Worm (Caenorhabditis elegans) whole organism, late embryonic: ENCODE results near the gene smg-7.

Experiments used
- C38D4.7 ChIP-seq: fragments of 200-800 bp; sonication (Bioruptor generic); optimal IDR thresholded peaks from 2 replicates; lab custom pipeline; 2018; ENCODE audit warnings: mild to moderate bottlenecking, missing genetic modification characterization, moderate library complexity, missing compliant biosample characterization
- K02D7.2 ChIP-seq: sonication (generic microtip); optimal IDR thresholded peaks from 2 replicates; lab custom pipeline; 2017; ENCODE audit warnings: mild to moderate bottlenecking, missing genetic modification characterization, missing compliant biosample characterization
- K09A11.1 ChIP-seq: sonication (generic microtip); optimal IDR thresholded peaks from 2 replicates; lab custom pipeline; 2017; ENCODE audit warnings: antibody characterized with exemption, mild to moderate bottlenecking, missing genetic modification characterization, missing compliant biosample characterization; ENCODE audit not compliant: insufficient read depth
- ceh-18 ChIP-seq: sonication (generic microtip); optimal IDR thresholded peaks from 2 replicates; lab custom pipeline; 2016; ENCODE audit warnings: missing genetic modification characterization, missing compliant biosample characterization
- ceh-19 ChIP-seq: fragments of 200-800 bp; sonication (Bioruptor generic); optimal IDR thresholded peaks from 2 replicates; lab custom pipeline; 2018; ENCODE audit warnings: mild to moderate bottlenecking, missing genetic modification characterization, missing compliant biosample characterization
- ceh-22 ChIP-seq: sonication (generic microtip); optimal IDR thresholded peaks from 2 replicates; lab custom pipeline; 2017; ENCODE audit warnings: missing biosample characterization, missing genetic modification characterization
- ceh-24 ChIP-seq: sonication (generic microtip); optimal IDR thresholded peaks from 2 replicates; lab custom pipeline; 2016; ENCODE audit warnings: mild to moderate bottlenecking, missing genetic modification characterization, missing compliant biosample characterization
- ceh-30 ChIP-seq: fragments of 150-350 bp; optimal IDR thresholded peaks from 2 replicates; lab custom pipeline; 2014; ENCODE audit warnings: missing biosample characterization, missing genetic modification characterization
- ceh-31 ChIP-seq: sonication (generic microtip); optimal IDR thresholded peaks from 2 replicates; lab custom pipeline; 2016; ENCODE audit warnings: missing genetic modification characterization, missing compliant biosample characterization
- ceh-34 ChIP-seq: sonication (generic microtip); optimal IDR thresholded peaks from 2 replicates; lab custom pipeline; 2016; ENCODE audit warnings: mild to moderate bottlenecking, missing genetic modification characterization, missing compliant biosample characterization
- ceh-48 ChIP-seq: sonication (generic microtip); optimal IDR thresholded peaks from 2 replicates; lab custom pipeline; 2016; ENCODE audit warnings: missing genetic modification characterization, inconsistent platforms, missing compliant biosample characterization
- dmd-4 ChIP-seq: sonication (generic microtip); optimal IDR thresholded peaks from 2 replicates; lab custom pipeline; 2016; ENCODE audit warnings: borderline replicate concordance, missing genetic modification characterization, missing compliant biosample characterization
- ets-4 ChIP-seq: sonication (generic microtip); optimal IDR thresholded peaks from 2 replicates; lab custom pipeline; 2016; ENCODE audit warnings: missing genetic modification characterization, missing compliant biosample characterization
- eyg-1 ChIP-seq: sonication (generic microtip); optimal IDR thresholded peaks from 2 replicates; lab custom pipeline; 2016; ENCODE audit warnings: missing genotype, missing genetic modification characterization, missing compliant biosample characterization
- gmeb-2 ChIP-seq: sonication (generic microtip); optimal IDR thresholded peaks from 2 replicates; lab custom pipeline; 2016; ENCODE audit warnings: missing genetic modification characterization, inconsistent platforms, missing compliant biosample characterization
- hlh-13 ChIP-seq: fragments of 200-800 bp; sonication (Bioruptor generic); optimal IDR thresholded peaks from 2 replicates; lab custom pipeline; 2018; ENCODE audit warnings: mild to moderate bottlenecking, missing genetic modification characterization, missing compliant biosample characterization
- hlh-15 ChIP-seq: sonication (generic microtip); optimal IDR thresholded peaks from 2 replicates; lab custom pipeline; 2016; ENCODE audit warnings: missing genetic modification characterization, missing compliant biosample characterization
- hlh-30 ChIP-seq: sonication (generic microtip); optimal IDR thresholded peaks from 2 replicates; lab custom pipeline; 2017; ENCODE audit warnings: antibody characterized with exemption, missing genetic modification characterization, missing compliant biosample characterization; ENCODE audit not compliant: insufficient read depth
- madf-2 ChIP-seq: sonication (generic microtip); optimal IDR thresholded peaks from 2 replicates; lab custom pipeline; 2017; ENCODE audit warnings: missing genetic modification characterization, missing compliant biosample characterization
- nfya-1 ChIP-seq: sonication (generic microtip); optimal IDR thresholded peaks from 2 replicates; lab custom pipeline; 2017; ENCODE audit warnings: missing genetic modification characterization, mild to moderate bottlenecking, missing compliant biosample characterization, antibody characterized with exemption, moderate library complexity
- nhr-232 ChIP-seq: sonication (generic microtip); optimal IDR thresholded peaks from 2 replicates; lab custom pipeline; 2016; ENCODE audit warnings: missing genetic modification characterization, missing compliant biosample characterization
- npax-4 ChIP-seq: sonication (generic microtip); optimal IDR thresholded peaks from 2 replicates; lab custom pipeline; 2016; ENCODE audit warnings: missing genetic modification characterization, missing compliant biosample characterization
- pat-9 ChIP-seq: fragments of 200-800 bp; sonication (Bioruptor generic); optimal IDR thresholded peaks from 2 replicates; lab custom pipeline; 2018; ENCODE audit warnings: mild to moderate bottlenecking, missing genetic modification characterization, moderate library complexity, missing compliant biosample characterization
- pax-1 ChIP-seq: fragments of 150-350 bp; optimal IDR thresholded peaks from 2 replicates; lab custom pipeline; 2014; ENCODE audit warnings: missing biosample characterization, missing genetic modification characterization
- pha-4 ChIP-seq: fragments of 150-350 bp; optimal IDR thresholded peaks from 2 replicates; lab custom pipeline; 2018; ENCODE audit warnings: missing biosample characterization, missing genetic modification reagents, missing genetic modification characterization
- pqm-1 ChIP-seq: sonication (generic microtip); optimal IDR thresholded peaks from 2 replicates; lab custom pipeline; 2016; ENCODE audit warnings: missing genetic modification characterization, missing compliant biosample characterization
- pros-1 ChIP-seq: fragments of 150-350 bp; optimal IDR thresholded peaks from 2 replicates; lab custom pipeline; 2014; ENCODE audit warnings: missing biosample characterization, missing genetic modification reagents, missing genetic modification characterization
- ref-2 ChIP-seq: sonication (generic microtip); optimal IDR thresholded peaks from 2 replicates; lab custom pipeline; 2016; ENCODE audit warnings: missing genetic modification characterization, missing compliant biosample characterization
- sdc-2 ChIP-seq: sonication (generic microtip); optimal IDR thresholded peaks from 2 replicates; lab custom pipeline; 2016; ENCODE audit warnings: missing genotype, missing genetic modification characterization, missing compliant biosample characterization
- tbx-2 ChIP-seq: sonication (generic microtip); optimal IDR thresholded peaks from 2 replicates; lab custom pipeline; 2016; ENCODE audit warnings: missing genetic modification characterization, missing compliant biosample characterization
- tbx-7 ChIP-seq: sonication (generic microtip); optimal IDR thresholded peaks from 2 replicates; lab custom pipeline; 2016; ENCODE audit warnings: missing genotype, missing genetic modification characterization, missing compliant biosample characterization
- unc-3 ChIP-seq, 2 experiments: fragments of 200-800 bp in 1 of 2; sonication (Bioruptor generic) in 1 of 2; sonication (generic microtip) in 1 of 2; conservative IDR thresholded peaks in 1 of 2; optimal IDR thresholded peaks in 1 of 2; 2 replicates each; pipeline versions ENCODE4 v1.3.6 to Lab custom; 2016 to 2022; ENCODE audit warnings: missing compliant biosample characterization in 2 of 2, missing genetic modification characterization in 2 of 2, missing genetic modification reagents in 1 of 2
- unc-42 ChIP-seq: sonication (generic microtip); optimal IDR thresholded peaks from 2 replicates; lab custom pipeline; 2016; ENCODE audit warnings: missing genotype, missing genetic modification characterization, missing compliant biosample characterization

smg-7 gene

ce11 chrIV:6785151-6785550 is 42.9 kb upstream of the smg-7 start, which contains the start of gene dyci-1:
dyci-1 (minus strand) TSS chrIV:6785272.
- peak; percentile 1 for TF ChIP-seq ceh-31 (tag; lab: Kevin White, UChicago)
- TF ChIP-seq ceh-19: no peak
- TF ChIP-seq ceh-22 (tag; lab: Kevin White, UChicago): peak; percentile 2
- TF ChIP-seq tbx-2 (tag; lab: Kevin White, UChicago): peak; percentile 47
- TF ChIP-seq ceh-18 (tag; lab: Kevin White, UChicago): peak; percentile 32
- TF ChIP-seq hlh-30: no peak

ce11 chrIV:6777156-6777555 is 34.9 kb upstream of the smg-7 start:
- TF ChIP-seq npax-4 (tag; lab: Kevin White, UChicago) (no peak), hlh-13 (no peak), hlh-30 (no peak), pha-4 (tag; lab: Kevin White, UChicago) (no peak)

ce11 chrIV:6771556-6771955 is 29.3 kb upstream of the smg-7 start:
- TF ChIP-seq madf-2 (no peak), pat-9 (tag; lab: Kevin White, UChicago) (no peak)

- TF ChIP-seq ceh-18 (tag; lab: Kevin White, UChicago) (no peak), nhr-232 (tag; lab: Kevin White, UChicago) (no peak), pros-1 (tag; lab: Kevin White, UChicago) (no peak), dmd-4 (tag; lab: Kevin White, UChicago) (no peak), K09A11.1 (tag; lab: Kevin White, UChicago) (no peak), ceh-34 (tag; lab: Kevin White, UChicago) (no peak), eyg-1 (tag; lab: Kevin White, UChicago) (no peak), pax-1 (tag; lab: Kevin White, UChicago) (no peak), sdc-2 (no peak), ceh-24 (tag; lab: Kevin White, UChicago) (no peak), ets-4 (tag; lab: Kevin White, UChicago) (no peak), gmeb-2 (tag; lab: Kevin White, UChicago) (no peak), ceh-30 (tag; lab: Kevin White, UChicago) (no peak), C38D4.7 (GFP tag; lab: Kevin White, UChicago) (no peak), tbx-7 (tag; lab: Kevin White, UChicago) (no peak), madf-2 (no peak)
Measured at ce11 chrIV:6770407-6770883, 28.2 kb upstream of the smg-7 start, which contains the start of gene anat-1. anat-1 (plus strand) TSS chrIV:6770833.

- TF ChIP-seq unc-3 (GFP tag; conservative IDR thresholded peaks at IDR 0.05; lab: Robert Waterston, UW): no peak
- no peak for TF ChIP-seq unc-3 (tag; optimal IDR thresholded peaks at IDR 0.05; lab: Kevin White, UChicago)
- TF ChIP-seq ceh-31 (tag; lab: Kevin White, UChicago): peak; percentile 54
- peak; percentile 91 for TF ChIP-seq pax-1 (tag; lab: Kevin White, UChicago)
- TF ChIP-seq pqm-1 (tag; lab: Kevin White, UChicago): no peak
- peak; percentile 38 for TF ChIP-seq unc-42 (tag; lab: Kevin White, UChicago)
- peak; percentile 62 for TF ChIP-seq hlh-30
- TF ChIP-seq ceh-48: peak; percentile 53
- peak; percentile 5 for TF ChIP-seq tbx-2 (tag; lab: Kevin White, UChicago)
- peak; percentile 61 for TF ChIP-seq nfya-1 (tag; lab: Kevin White, UChicago)
- TF ChIP-seq ref-2 (tag; lab: Kevin White, UChicago): no peak
- TF ChIP-seq, all 69 proteins: peak for 7
Measured at ce11 chrIV:6767240-6767639, 25.0 kb upstream of the smg-7 start.

ce11 chrIV:6762416-6762815 is 20.2 kb upstream of the smg-7 start, which contains the start of gene spd-3:
spd-3 (plus strand) TSS chrIV:6762716.
- TF ChIP-seq eyg-1 (tag; lab: Kevin White, UChicago) (no peak), K02D7.2 (tag; lab: Kevin White, UChicago) (no peak), pha-4 (tag; lab: Kevin White, UChicago) (no peak), ref-2 (tag; lab: Kevin White, UChicago) (no peak), ceh-48 (no peak), npax-4 (tag; lab: Kevin White, UChicago) (no peak), pat-9 (tag; lab: Kevin White, UChicago) (no peak), unc-3 (GFP tag; conservative IDR thresholded peaks at IDR 0.05; lab: Robert Waterston, UW) (no peak), unc-3 (tag; optimal IDR thresholded peaks at IDR 0.05; lab: Kevin White, UChicago) (no peak), hlh-15 (tag; lab: Kevin White, UChicago) (no peak)
